Worm (Caenorhabditis elegans): ENCODE measurements around the gene zmp-6.

zmp-6 gene

DNA sequence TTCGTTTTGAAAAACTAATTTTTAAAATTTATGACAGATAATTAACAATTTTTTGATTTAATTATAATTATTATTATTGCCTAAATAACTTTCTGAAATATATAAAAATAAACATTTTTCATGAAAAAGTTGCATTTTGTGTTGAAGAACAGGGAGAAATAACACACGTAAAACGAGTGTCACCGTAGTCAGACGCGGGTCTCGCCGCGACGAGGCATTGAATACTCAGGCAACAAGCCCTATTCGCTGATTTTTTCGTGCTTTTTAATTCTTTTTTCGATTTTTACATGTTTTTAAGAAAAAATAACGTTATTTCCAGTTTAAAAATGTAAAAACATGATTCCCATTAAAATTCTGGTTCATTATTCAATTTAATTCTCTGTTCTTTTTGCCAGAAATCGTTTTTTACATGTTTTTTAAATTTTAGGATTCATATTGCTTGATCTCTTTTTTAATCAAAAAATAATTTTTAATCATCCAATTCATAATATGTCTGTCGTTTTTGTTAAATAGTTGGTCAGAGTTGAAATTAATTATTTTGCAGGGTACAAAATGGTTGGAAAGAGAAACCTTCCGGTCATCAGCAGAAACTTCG lies 39.6 kb downstream of the zmp-6 start, which contains the start of gene rpl-6 (continued):
- TF ChIP-seq hif-1 (tag; optimal IDR thresholded peaks at IDR 0.05): peak in 1 of 2 experiments; percentile 82
- peak; percentile 38 for TF ChIP-seq zip-2 (tag; optimal IDR thresholded peaks at IDR 0.05)
- peak; percentile 62 for TF ChIP-seq nhr-25 (tag; optimal IDR thresholded peaks at IDR 0.05; ENCODE audit: borderline replicate concordance, insufficient read depth)
- TF ChIP-seq F44E2.7 (GFP tag; IDR thresholded peaks at IDR 0.05): no peak
- peak; percentile 82 for TF ChIP-seq nhr-102 (tag; optimal IDR thresholded peaks at IDR 0.05)
- TF ChIP-seq mdt-29 (GFP tag; IDR thresholded peaks at IDR 0.05): no peak
- TF ChIP-seq nhr-11 (tag; optimal IDR thresholded peaks at IDR 0.05): peak; percentile 87
- no peak for TF ChIP-seq sdz-12 (GFP tag; optimal IDR thresholded peaks at IDR 0.05)
- peak; percentile 88 for TF ChIP-seq hlh-30 (tag; optimal IDR thresholded peaks at IDR 0.05; ENCODE audit: insufficient read depth)
- TF ChIP-seq lsy-2 (tag; optimal IDR thresholded peaks at IDR 0.05): peak; percentile 98 to 100
- TF ChIP-seq nhr-77 (tag; optimal IDR thresholded peaks at IDR 0.05): peak; percentile 95
- peak in 1 of 2 experiments; percentile 77 for TF ChIP-seq ZK546.5 (tag; optimal IDR thresholded peaks at IDR 0.05)
- peak; percentile 31 for TF ChIP-seq mxl-3 (GFP tag; optimal IDR thresholded peaks at IDR 0.05)
- peak; percentile 64 for TF ChIP-seq duxl-1 (tag; optimal IDR thresholded peaks at IDR 0.05; ENCODE audit: poor library complexity)
- TF ChIP-seq ceh-44 (GFP tag; IDR thresholded peaks at IDR 0.05): 0 out of 2 replicates have a peak, but pooled peaks have one; percentile 32
- TF ChIP-seq D1046.2 (GFP tag; IDR thresholded peaks at IDR 0.05): peak; percentile 99
- TF ChIP-seq pha-4 (GFP tag; IDR thresholded peaks at IDR 0.05): peak; percentile 24; the same call in 1 of the 2 replicates
- peak; percentile 86 for TF ChIP-seq pha-4 (tag; optimal IDR thresholded peaks at IDR 0.05)
- TF ChIP-seq ceh-20 (GFP tag; IDR thresholded peaks at IDR 0.05): peak; percentile 27; the same call in 1 of the 2 replicates
- TF ChIP-seq nhr-6 (tag; optimal IDR thresholded peaks at IDR 0.05): peak; percentile 90
- TF ChIP-seq nhr-237 (tag; optimal IDR thresholded peaks at IDR 0.05): no peak
- TF ChIP-seq aly-2 (tag; optimal IDR thresholded peaks at IDR 0.05): no peak
- TF ChIP-seq zfp-3 (GFP tag; conservative IDR thresholded peaks at IDR 0.05): peak; percentile 66; the same call in 1 of the 2 replicates
- peak; percentile 79 for TF ChIP-seq rbr-2 (tag; optimal IDR thresholded peaks at IDR 0.05)
- peak; percentile 33 for TF ChIP-seq ama-1 (optimal IDR thresholded peaks at IDR 0.05)
- peak; percentile 25 for TF ChIP-seq snpc-4 (tag; optimal IDR thresholded peaks at IDR 0.05)
- TF ChIP-seq hlh-11 (tag; optimal IDR thresholded peaks at IDR 0.05): peak; percentile 74
- TF ChIP-seq mep-1 (tag; optimal IDR thresholded peaks at IDR 0.05): peak; percentile 91
- TF ChIP-seq zfp-2 (tag; optimal IDR thresholded peaks at IDR 0.05): peak; percentile 81
- peak; percentile 80 for TF ChIP-seq arid-1 (GFP tag; conservative IDR thresholded peaks at IDR 0.05)
- TF ChIP-seq madf-5 (GFP tag; IDR thresholded peaks at IDR 0.05): no peak
- TF ChIP-seq dve-1 (tag; optimal IDR thresholded peaks at IDR 0.05; ENCODE audit: insufficient read depth): peak; percentile 86
- peak; percentile 77 for TF ChIP-seq lin-13 (GFP tag; optimal IDR thresholded peaks at IDR 0.05)
- peak; percentile 76 for TF ChIP-seq T26A8.4 (GFP tag; IDR thresholded peaks at IDR 0.05)
- TF ChIP-seq T20F7.1 (GFP tag; optimal IDR thresholded peaks at IDR 0.05): peak; percentile 87
- peak; percentile 82 for TF ChIP-seq lin-38 (GFP tag; IDR thresholded peaks at IDR 0.05)
- 0 out of 2 replicates have a peak, but pooled peaks have one; percentile 17 for TF ChIP-seq lim-7 (GFP tag; IDR thresholded peaks at IDR 0.05)
- TF ChIP-seq dmd-9 (GFP tag; IDR thresholded peaks at IDR 0.05): peak; percentile 85
- TF ChIP-seq nhr-28 (tag; optimal IDR thresholded peaks at IDR 0.05): peak; percentile 88
- peak; percentile 19 for TF ChIP-seq ztf-7 (tag; optimal IDR thresholded peaks at IDR 0.05)
- no peak for TF ChIP-seq dmd-8 (GFP tag; IDR thresholded peaks at IDR 0.05)
- TF ChIP-seq ctbp-1 (GFP tag; IDR thresholded peaks at IDR 0.05): peak; percentile 46; the same call in 1 of the 2 replicates
- peak; percentile 20; the same call in 1 of the 2 replicates for TF ChIP-seq tra-1 (GFP tag; IDR thresholded peaks at IDR 0.05)
- TF ChIP-seq unc-130 (GFP tag; optimal IDR thresholded peaks at IDR 0.05): peak; percentile 41
- TF ChIP-seq R02D3.7 (tag; optimal IDR thresholded peaks at IDR 0.05): no peak
- TF ChIP-seq snpc-1.2 (GFP tag; IDR thresholded peaks at IDR 0.05): no peak
- TF ChIP-seq fkh-10 (GFP tag; optimal IDR thresholded peaks at IDR 0.05): peak; percentile 77
- peak in 1 of 2 experiments; percentile 26 for TF ChIP-seq mdl-1 (tag; optimal IDR thresholded peaks at IDR 0.05)
